Fruit fly (Drosophila melanogaster) whole organism, pupa: ENCODE results near the gene CG3690.

Source experiments
- CG13204 ChIP-seq: fragments of 200-800 bp; sonication (Bioruptor generic); optimal IDR thresholded peaks from 2 replicates; lab custom pipeline; 2018; ENCODE audit warnings: missing biosample characterization, mild to moderate bottlenecking, missing genetic modification characterization, moderate library complexity
- CG14655 ChIP-seq: fragments of 200-800 bp; sonication (Bioruptor generic); optimal IDR thresholded peaks from 3 replicates; lab custom pipeline; 2017; ENCODE audit warnings: mild to moderate bottlenecking, missing biosample characterization, missing genetic modification reagents, missing genetic modification characterization
- CG15710 ChIP-seq: fragments of 200-800 bp; sonication (Bioruptor generic); optimal IDR thresholded peaks from 2 replicates; lab custom pipeline; 2018; ENCODE audit warnings: missing biosample characterization, mild to moderate bottlenecking, missing genetic modification characterization, moderate library complexity
- CG34367 ChIP-seq: fragments of 200-800 bp; sonication (Bioruptor generic); optimal IDR thresholded peaks from 2 replicates; lab custom pipeline; 2018; ENCODE audit warnings: missing biosample characterization, mild to moderate bottlenecking, missing genetic modification characterization
- CG9948 ChIP-seq: fragments of 200-800 bp; sonication (Bioruptor generic); optimal IDR thresholded peaks from 2 replicates; lab custom pipeline; 2018; ENCODE audit warnings: missing biosample characterization, mild to moderate bottlenecking, missing genetic modification characterization, moderate library complexity
- EcR ChIP-seq: fragments of 200-800 bp; sonication (Bioruptor generic); optimal IDR thresholded peaks from 3 replicates; lab custom pipeline; 2019; ENCODE audit warnings: missing biosample characterization, missing genetic modification characterization, mild to moderate bottlenecking, moderate library complexity, missing genetic modification reagents
- Pif1A ChIP-seq: fragments of 200-800 bp; sonication (Bioruptor generic); optimal IDR thresholded peaks from 3 replicates; lab custom pipeline; 2016; ENCODE audit warnings: missing biosample characterization, missing genetic modification characterization
- Pif1B ChIP-seq: fragments of 200-800 bp; sonication (Bioruptor generic); optimal IDR thresholded peaks from 3 replicates; lab custom pipeline; 2016; ENCODE audit warnings: missing biosample characterization, missing genetic modification characterization
- Snoo ChIP-seq: fragments of 200-800 bp; sonication (Bioruptor generic); optimal IDR thresholded peaks from 3 replicates; lab custom pipeline; 2017; ENCODE audit warnings: missing biosample characterization, mild to moderate bottlenecking, missing genetic modification characterization, inconsistent platforms
- fd96Ca ChIP-seq: fragments of 200-800 bp; sonication (Bioruptor generic); IDR thresholded peaks from 3 replicates; pipeline ENCODE4 v1.3.6; 2022; ENCODE audit warnings: missing biosample characterization, missing genetic modification characterization

- TF ChIP-seq EcR (GFP tag; lab: Kevin White, UChicago) (peak; percentile 73), CG15710 (no peak), Pif1A (GFP tag; lab: Kevin White, UChicago) (no peak), CG9948 (tag; lab: Kevin White, UChicago) (no peak), fd96Ca (no peak), Pif1B (GFP tag; lab: Kevin White, UChicago) (no peak), CG34367 (tag; lab: Kevin White, UChicago) (no peak), CG14655 (GFP tag; lab: Kevin White, UChicago) (no peak), CG13204 (no peak), Snoo (tag; lab: Kevin White, UChicago) (no peak)
These were observed 5.5 kb downstream of the CG3690 start for dm6 chrX:946162-946561.
